Fruit fly (Drosophila melanogaster) whole organism, wandering third instar larva: Measurements from ENCODE around the gene CG11889.

ENCODE experiments used
- Abd-B ChIP-seq: fragments of >200 bp; optimal IDR thresholded peaks from 2 replicates; lab custom pipeline; 2017; ENCODE audit warnings: missing biosample characterization, missing genetic modification characterization
- CrebA ChIP-seq: fragments of 200-800 bp; sonication (Bioruptor generic); optimal IDR thresholded peaks from 2 replicates; lab custom pipeline; 2016; ENCODE audit warnings: missing biosample characterization, mild to moderate bottlenecking, missing genetic modification characterization, borderline replicate concordance
- Dfd ChIP-seq: fragments of >200 bp; optimal IDR thresholded peaks from 2 replicates; lab custom pipeline; 2017; ENCODE audit warnings: missing biosample characterization, missing genetic modification characterization
- Dif ChIP-seq: fragments of 200-275, 200-300 bp; sonication (Bioruptor generic); optimal IDR thresholded peaks from 2 replicates; lab custom pipeline; 2018; ENCODE audit warnings: missing biosample characterization, missing genetic modification characterization; ENCODE audit not compliant: partially characterized antibody
- GATAd ChIP-seq: sonication (Bioruptor generic); optimal IDR thresholded peaks from 2 replicates; lab custom pipeline; 2016; ENCODE audit warnings: missing biosample characterization, missing genetic modification characterization
- HLH106 ChIP-seq: fragments of 200-800 bp; optimal IDR thresholded peaks from 3 replicates; lab custom pipeline; 2019; ENCODE audit warnings: missing biosample characterization, mild to moderate bottlenecking, missing genetic modification characterization, moderate library complexity
- Hnf4 ChIP-seq: fragments of 200-800 bp; sonication (Bioruptor generic); optimal IDR thresholded peaks from 2 replicates; lab custom pipeline; 2016; ENCODE audit warnings: missing biosample characterization, mild to moderate bottlenecking, missing genetic modification characterization
- Hr78 ChIP-seq: fragments of >200 bp; optimal IDR thresholded peaks from 2 replicates; lab custom pipeline; 2017; ENCODE audit warnings: missing biosample characterization, missing genetic modification characterization
- Hr83 ChIP-seq: fragments of 200-300 bp; sonication (Bioruptor generic); optimal IDR thresholded peaks from 2 replicates; lab custom pipeline; 2016; ENCODE audit warnings: missing biosample characterization, mild to moderate bottlenecking, missing genetic modification characterization, moderate library complexity; ENCODE audit not compliant: poor library complexity, severe bottlenecking
- Mio ChIP-seq: sonication (Bioruptor generic); optimal IDR thresholded peaks from 2 replicates; lab custom pipeline; 2016; ENCODE audit warnings: missing biosample characterization, missing genetic modification characterization
- N ChIP-seq: fragments of >200 bp; optimal IDR thresholded peaks from 2 replicates; lab custom pipeline; 2018; ENCODE audit warnings: missing biosample characterization, missing external identifiers, missing genetic modification characterization
- OdsH ChIP-seq: fragments of 200-800 bp; sonication (Bioruptor generic); optimal IDR thresholded peaks from 2 replicates; lab custom pipeline; 2016; ENCODE audit warnings: missing biosample characterization, mild to moderate bottlenecking, missing genetic modification characterization
- Rel ChIP-seq, 2 experiments: fragments of 200-800 bp; sonication (Bioruptor generic) in 1 of 2; optimal IDR thresholded peaks; 2 replicates in 1 of 2; 3 replicates in 1 of 2; lab custom pipeline; 2016 to 2019; ENCODE audit warnings: mild to moderate bottlenecking in 2 of 2, missing biosample characterization in 2 of 2, missing genetic modification characterization in 2 of 2, moderate library complexity in 1 of 2
- Sp1 ChIP-seq: fragments of 200-800 bp; sonication (Bioruptor generic); optimal IDR thresholded peaks from 3 replicates; lab custom pipeline; 2019; ENCODE audit warnings: missing biosample characterization, mild to moderate bottlenecking, missing genetic modification characterization, moderate library complexity
- Vsx2 ChIP-seq: fragments of 200-300, 225-300 bp; sonication (Bioruptor generic); optimal IDR thresholded peaks from 2 replicates; lab custom pipeline; 2018; ENCODE audit warnings: missing biosample characterization, missing genetic modification characterization; ENCODE audit not compliant: partially characterized antibody
- brk ChIP-seq: fragments of 200-800 bp; sonication (Bioruptor generic); optimal IDR thresholded peaks from 2 replicates; lab custom pipeline; 2016; ENCODE audit warnings: missing biosample characterization, mild to moderate bottlenecking, missing genetic modification characterization
- dl ChIP-seq, 2 experiments: fragments of 175-275, 200-275 bp in 1 of 2; fragments of 200-275 bp in 1 of 2; sonication (Bioruptor generic); optimal IDR thresholded peaks; lab custom pipeline; 2018; ENCODE audit warnings: mild to moderate bottlenecking in 2 of 2, missing biosample characterization in 2 of 2, missing genetic modification characterization in 2 of 2, moderate library complexity in 2 of 2; ENCODE audit not compliant: partially characterized antibody in 2 of 2, insufficient read depth in 1 of 2
- dsf ChIP-seq: sonication (Bioruptor generic); optimal IDR thresholded peaks from 2 replicates; lab custom pipeline; 2016; ENCODE audit warnings: missing biosample characterization, missing genetic modification characterization, borderline replicate concordance
- ey ChIP-seq: fragments of 200-800 bp; sonication (Bioruptor generic); optimal IDR thresholded peaks from 2 replicates; lab custom pipeline; 2016; ENCODE audit warnings: missing biosample characterization, missing genetic modification characterization
- foxo ChIP-seq, 2 experiments: fragments of 200-800 bp; sonication (Bioruptor generic); optimal IDR thresholded peaks; 2 replicates in 1 of 2; 3 replicates in 1 of 2; lab custom pipeline; 2016 to 2017; ENCODE audit warnings: missing biosample characterization in 2 of 2, missing genetic modification characterization in 2 of 2
- h ChIP-seq: fragments of 200-800 bp; sonication (Bioruptor generic); optimal IDR thresholded peaks from 3 replicates; lab custom pipeline; 2016; ENCODE audit warnings: missing biosample characterization, mild to moderate bottlenecking, missing genetic modification characterization
- jim ChIP-seq: fragments of 175-275, 200-325 bp; sonication (Bioruptor generic); optimal IDR thresholded peaks from 2 replicates; lab custom pipeline; 2016; ENCODE audit warnings: missing biosample characterization, mild to moderate bottlenecking, missing genetic modification characterization
- pan ChIP-seq: fragments of >200 bp; optimal IDR thresholded peaks from 2 replicates; lab custom pipeline; 2017
- psq ChIP-seq: fragments of 200-800 bp; sonication (Bioruptor generic); optimal IDR thresholded peaks from 3 replicates; lab custom pipeline; 2017; ENCODE audit warnings: missing biosample characterization, mild to moderate bottlenecking, missing genetic modification characterization, moderate library complexity
- sage ChIP-seq: fragments of 200-800 bp; sonication (Bioruptor generic); optimal IDR thresholded peaks from 2 replicates; lab custom pipeline; 2016; ENCODE audit warnings: missing biosample characterization, mild to moderate bottlenecking, missing genetic modification characterization
- sv ChIP-seq: fragments of 200-800 bp; sonication (Bioruptor generic); optimal IDR thresholded peaks from 3 replicates; lab custom pipeline; 2016; ENCODE audit warnings: missing biosample characterization, missing genetic modification characterization
- usp ChIP-seq: fragments of >200 bp; optimal IDR thresholded peaks from 2 replicates; lab custom pipeline; 2017; ENCODE audit warnings: missing biosample characterization, missing genetic modification characterization
- woc ChIP-seq: sonication (Bioruptor generic); optimal IDR thresholded peaks from 2 replicates; lab custom pipeline; 2016; ENCODE audit warnings: missing biosample characterization, mild to moderate bottlenecking, missing genetic modification characterization

CG11889 gene

dm6 chr3R:25303857-25304440 lies 33.9 kb downstream of the CG11889 start, which contains the start of gene CG31436:
Gene CG31436 (plus strand): TSS chr3R:25304137.
- TF ChIP-seq Abd-B (no peak), Hr78 (GFP tag; lab: Kevin White, UChicago) (no peak), Mio (no peak), foxo (GFP tag; optimal IDR thresholded peaks at IDR 0.05; lab: Kevin White, UChicago) (no peak), ey (GFP tag; lab: Kevin White, UChicago) (no peak), HLH106 (tag; lab: Kevin White, UChicago) (no peak), CrebA (GFP tag; lab: Kevin White, UChicago) (peak; percentile 17), jim (GFP tag; lab: Kevin White, UChicago) (no peak), OdsH (GFP tag; lab: Kevin White, UChicago) (no peak), N (GFP tag; lab: Kevin White, UChicago) (no peak), psq (no peak), sage (GFP tag; lab: Kevin White, UChicago) (peak; percentile 26), Dfd (GFP tag; lab: Kevin White, UChicago) (no peak), Vsx2 (GFP tag; lab: Kevin White, UChicago) (no peak), Rel (GFP tag; optimal IDR thresholded peaks at IDR 0.05; lab: Kevin White, UChicago) (no peak), Rel (tag; optimal IDR thresholded peaks at IDR 0.05; lab: Kevin White, UChicago) (peak; percentile 99), Hr83 (GFP tag; lab: Kevin White, UChicago) (no peak), sv (no peak), dl (GFP tag; optimal IDR thresholded peaks at IDR 0.05; lab: Kevin White, UChicago; ENCODE audit: insufficient read depth in 1 of 2, partially characterized antibody in 2 of 2) (no peak), h (GFP tag; lab: Kevin White, UChicago) (no peak), woc (GFP tag; lab: Kevin White, UChicago) (no peak), GATAd (GFP tag; lab: Kevin White, UChicago) (no peak), pan (lab: Kevin White, UChicago) (no peak), Sp1 (GFP tag; lab: Kevin White, UChicago) (no peak), usp (GFP tag; lab: Kevin White, UChicago) (no peak), brk (GFP tag; lab: Kevin White, UChicago) (peak; percentile 17)
- TF ChIP-seq, all 38 proteins: peak for 4

DNA sequence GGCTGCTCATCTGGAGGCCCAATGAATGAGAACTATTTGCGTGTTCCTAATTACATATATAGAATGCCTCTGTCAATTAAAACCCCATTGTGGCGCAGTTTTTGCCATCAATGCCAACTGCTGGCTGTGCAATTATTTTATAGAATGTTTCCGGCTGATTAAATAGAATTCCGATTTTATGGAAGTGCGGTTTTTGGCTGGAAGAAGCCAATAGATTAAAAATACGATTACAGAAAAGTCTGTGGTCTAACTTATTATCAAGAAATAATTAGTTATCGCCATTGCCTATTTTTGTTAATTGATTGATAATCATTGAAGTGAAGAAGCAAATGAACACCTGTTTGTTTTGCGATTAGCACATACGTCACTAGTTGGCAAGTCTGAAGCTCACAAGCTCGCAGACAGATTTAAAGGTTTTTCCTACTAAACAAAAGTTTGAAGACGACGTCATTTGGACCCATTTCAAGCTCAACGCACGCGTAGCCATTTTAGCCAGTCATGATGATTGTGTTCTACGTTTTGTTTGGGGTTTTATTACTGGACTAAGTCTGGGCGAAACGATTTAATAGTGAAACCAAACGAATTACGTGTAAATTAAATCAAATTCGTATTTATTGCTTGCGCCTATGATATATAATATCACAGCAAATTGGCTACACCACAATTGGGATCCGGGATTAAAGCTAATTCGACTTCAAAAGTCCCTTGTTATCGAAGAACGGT lies 36.0 kb downstream of the CG11889 start:
- TF ChIP-seq Rel (GFP tag; optimal IDR thresholded peaks at IDR 0.05; lab: Kevin White, UChicago): no peak
- peak; percentile 1 for TF ChIP-seq Rel (tag; optimal IDR thresholded peaks at IDR 0.05; lab: Kevin White, UChicago)
- no peak for TF ChIP-seq Dif

DNA sequence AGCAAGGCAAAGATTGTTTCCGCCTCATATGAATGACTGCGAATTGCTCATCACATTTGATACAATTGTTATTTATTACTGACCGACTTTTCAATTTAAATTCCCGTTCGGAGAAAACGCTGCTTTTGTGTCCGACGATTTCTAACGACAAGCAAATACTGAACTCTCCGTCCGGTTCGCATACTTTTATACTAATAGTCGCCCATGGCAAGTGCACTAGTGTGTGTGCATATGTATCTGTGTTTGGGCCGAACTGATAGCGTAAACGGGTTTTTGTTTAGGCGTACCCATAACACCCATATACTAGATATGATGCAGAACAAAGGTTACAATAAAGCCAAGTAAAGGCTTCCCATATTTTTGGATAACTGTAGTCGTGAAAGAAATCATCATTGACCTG lies 38.2 kb downstream of the CG11889 start, which contains the start of gene CG10550:
Gene CG10550, minus strand, starts transcription at position 164 of the 400 bp plus-strand sequence.
- TF ChIP-seq dsf (GFP tag; lab: Kevin White, UChicago) (no peak), Hnf4 (peak; percentile 0)

- no peak for TF ChIP-seq Abd-B
- no peak for TF ChIP-seq usp (GFP tag; lab: Kevin White, UChicago)
- no peak for TF ChIP-seq sage (GFP tag; lab: Kevin White, UChicago)
- TF ChIP-seq Dfd (GFP tag; lab: Kevin White, UChicago): no peak
These were observed 39.2 kb downstream of the CG11889 start for dm6 chr3R:25309175-25309574.

dm6 chr3R:25310843-25311242 lies 40.8 kb downstream of the CG11889 start, which contains the start of gene CG31099:
Gene CG31099 (minus strand): TSS chr3R:25310943.
- TF ChIP-seq psq (no peak), ey (GFP tag; lab: Kevin White, UChicago) (no peak), OdsH (GFP tag; lab: Kevin White, UChicago) (no peak), pan (lab: Kevin White, UChicago) (no peak), Hnf4 (no peak)
- TF ChIP-seq, all 38 proteins: peak for 0
